Worm (Caenorhabditis elegans): Measurements from ENCODE around the gene F41H10.12.

ce11 chrIV:5374321-5374720 is 10.8 kb upstream of the F41H10.12 start:
- no peak for TF ChIP-seq vab-7 (GFP tag; IDR thresholded peaks at IDR 0.05)
- TF ChIP-seq dmd-6 (GFP tag; IDR thresholded peaks at IDR 0.05): peak; percentile 37
- TF ChIP-seq ama-1 (optimal IDR thresholded peaks at IDR 0.05): no peak
- no peak for TF ChIP-seq daf-16 (GFP tag; optimal IDR thresholded peaks at IDR 0.05)
- TF ChIP-seq daf-16 (tag; optimal IDR thresholded peaks at IDR 0.05): peak; percentile 61

All from whole organism, L4 larva.